Worm (Caenorhabditis elegans) whole organism, L4 larva: ENCODE results near the gene M60.4.

Source experiments
- F37D6.2 ChIP-seq: sonication (generic microtip); optimal IDR thresholded peaks from 2 replicates; lab custom pipeline; 2016; ENCODE audit warnings: mild to moderate bottlenecking, missing genetic modification characterization, missing compliant biosample characterization
- F44E2.7 ChIP-seq: fragments of 200-800 bp; sonication (Bioruptor generic); IDR thresholded peaks from 2 replicates; pipeline ENCODE4 v2.1.2; 2022; ENCODE audit warnings: missing genetic modification characterization, missing compliant biosample characterization
- Y48G9A.11 ChIP-seq: fragments of 200-800 bp; sonication (Bioruptor generic); IDR thresholded peaks from 2 replicates; pipeline ENCODE4 v1.3.6; 2022; ENCODE audit warnings: missing genetic modification reagents, missing genetic modification characterization, missing compliant biosample characterization
- Y75B8A.6 ChIP-seq: fragments of 200-800 bp; sonication (Bioruptor generic); IDR thresholded peaks from 2 replicates; pipeline ENCODE4 v1.3.6; 2022; ENCODE audit warnings: missing genetic modification reagents, missing genetic modification characterization, missing compliant biosample characterization
- ZK337.2 ChIP-seq: fragments of 200-800 bp; sonication (Bioruptor generic); IDR thresholded peaks from 2 replicates; pipeline ENCODE4 v1.3.6; 2022; ENCODE audit warnings: missing genetic modification reagents, missing genetic modification characterization, missing compliant biosample characterization
- ZK546.5 ChIP-seq, 2 experiments: sonication (generic microtip); optimal IDR thresholded peaks; 2 replicates each; lab custom pipeline; 2017; ENCODE audit warnings: missing biosample characterization in 2 of 2, missing genetic modification characterization in 2 of 2
- aha-1 ChIP-seq: fragments of 150-350 bp; peaks from one replicate; lab custom pipeline; 2014; ENCODE audit warnings: missing biosample characterization, missing genetic modification characterization
- aly-2 ChIP-seq: sonication (generic microtip); optimal IDR thresholded peaks from 2 replicates; lab custom pipeline; 2018; ENCODE audit warnings: missing biosample characterization, missing genetic modification characterization
- arid-1 ChIP-seq: fragments of 200-800 bp; sonication (Bioruptor generic); conservative IDR thresholded peaks from 2 replicates; pipeline ENCODE4 v1.3.6; 2022; ENCODE audit warnings: missing genetic modification reagents, missing genetic modification characterization, missing compliant biosample characterization
- ceh-20 ChIP-seq: fragments of 200-800 bp; sonication (Bioruptor generic); IDR thresholded peaks from 2 replicates; pipeline ENCODE4 v1.3.6; 2022; ENCODE audit warnings: missing genetic modification reagents, missing genetic modification characterization, missing compliant biosample characterization
- ceh-32 ChIP-seq: sonication (generic microtip); optimal IDR thresholded peaks from 2 replicates; lab custom pipeline; 2016; ENCODE audit warnings: mild to moderate bottlenecking, missing genetic modification characterization, missing compliant biosample characterization; ENCODE audit not compliant: poor library complexity
- ces-1 ChIP-seq: fragments of 150-350 bp; sonication (generic microtip); optimal IDR thresholded peaks from 4 replicates; lab custom pipeline; 2014; ENCODE audit warnings: missing biosample characterization, missing genetic modification reagents, missing genetic modification characterization
- ctbp-1 ChIP-seq: fragments of 200-800 bp; sonication (Bioruptor generic); IDR thresholded peaks from 2 replicates; pipeline ENCODE4 v1.3.6; 2022; ENCODE audit warnings: missing genetic modification reagents, missing genetic modification characterization, missing compliant biosample characterization
- dpl-1 ChIP-seq: fragments of 150-350 bp; optimal IDR thresholded peaks from 2 replicates; lab custom pipeline; 2014; ENCODE audit warnings: missing biosample characterization, missing genetic modification reagents, missing genetic modification characterization
- egl-27 ChIP-seq: sonication (generic microtip); optimal IDR thresholded peaks from 3 replicates; lab custom pipeline; 2017; ENCODE audit warnings: missing biosample characterization, missing genetic modification reagents, missing genetic modification characterization
- egl-43 ChIP-seq: fragments of 200-800 bp; sonication (Bioruptor generic); IDR thresholded peaks from 2 replicates; pipeline ENCODE4 v1.3.6; 2022; ENCODE audit warnings: missing genetic modification reagents, missing genetic modification characterization, missing compliant biosample characterization
- fkh-10 ChIP-seq: fragments of 150-350 bp; optimal IDR thresholded peaks from 2 replicates; lab custom pipeline; 2014; ENCODE audit warnings: missing biosample characterization, missing genetic modification reagents, missing genetic modification characterization
- hif-1 ChIP-seq, 2 experiments: sonication (generic microtip); optimal IDR thresholded peaks; 2 replicates each; lab custom pipeline; 2016 to 2017; ENCODE audit warnings: missing compliant biosample characterization in 2 of 2, missing genetic modification characterization in 2 of 2, missing genetic modification reagents in 2 of 2, missing genotype in 2 of 2, mild to moderate bottlenecking in 1 of 2
- hlh-11 ChIP-seq: fragments of 200-800 bp; sonication (Bioruptor generic); optimal IDR thresholded peaks from 2 replicates; lab custom pipeline; 2018; ENCODE audit warnings: mild to moderate bottlenecking, missing genetic modification characterization, missing compliant biosample characterization
- hlh-30 ChIP-seq: sonication (generic microtip); optimal IDR thresholded peaks from 2 replicates; lab custom pipeline; 2017; ENCODE audit warnings: antibody characterized with exemption, mild to moderate bottlenecking, missing genetic modification characterization, missing compliant biosample characterization; ENCODE audit not compliant: insufficient read depth
- hmg-1.1 ChIP-seq: fragments of 200-800 bp; sonication (Bioruptor generic); IDR thresholded peaks from 2 replicates; pipeline ENCODE4 v1.3.6; 2022; ENCODE audit warnings: missing genetic modification reagents, missing genetic modification characterization, missing compliant biosample characterization
- jun-1 ChIP-seq: fragments of 150-350 bp; optimal IDR thresholded peaks from 2 replicates; lab custom pipeline; 2014; ENCODE audit warnings: missing biosample characterization, missing genetic modification reagents, missing genetic modification characterization
- lin-13 ChIP-seq: fragments of 150-350 bp; optimal IDR thresholded peaks from 2 replicates; lab custom pipeline; 2014; ENCODE audit warnings: missing biosample characterization, missing genetic modification reagents, missing genetic modification characterization
- lin-29 ChIP-seq: fragments of 200-800 bp; sonication (Bioruptor generic); IDR thresholded peaks from 2 replicates; pipeline ENCODE4 v1.3.6; 2022; ENCODE audit warnings: missing genetic modification reagents, missing genetic modification characterization, missing compliant biosample characterization
- lin-38 ChIP-seq: fragments of 200-800 bp; sonication (Bioruptor generic); IDR thresholded peaks from 2 replicates; pipeline ENCODE4 v1.3.6; 2022; ENCODE audit warnings: missing genetic modification reagents, missing genetic modification characterization, missing compliant biosample characterization
- lin-39 ChIP-seq: fragments of 150-350 bp; optimal IDR thresholded peaks from 2 replicates; lab custom pipeline; 2014; ENCODE audit warnings: missing biosample characterization, missing genetic modification reagents, missing genetic modification characterization
- lsy-2 ChIP-seq, 2 experiments: fragments of 150-350 bp in 1 of 2; sonication (generic microtip) in 1 of 2; optimal IDR thresholded peaks; 2 replicates each; lab custom pipeline; 2014 to 2017; ENCODE audit warnings: missing biosample characterization in 2 of 2, missing genetic modification characterization in 2 of 2
- mdl-1 ChIP-seq, 2 experiments: fragments of 150-350 bp in 1 of 2; sonication (generic microtip) in 1 of 2; optimal IDR thresholded peaks; 2 replicates each; lab custom pipeline; 2014 to 2017; ENCODE audit warnings: missing biosample characterization in 2 of 2, missing genetic modification characterization in 2 of 2
- mdt-29 ChIP-seq: fragments of 200-800 bp; sonication (Bioruptor generic); IDR thresholded peaks from 2 replicates; pipeline ENCODE4 v1.3.6; 2022; ENCODE audit warnings: missing genetic modification reagents, missing genetic modification characterization, missing compliant biosample characterization
- mep-1 ChIP-seq: fragments of 150-350 bp; sonication (generic microtip); optimal IDR thresholded peaks from 3 replicates; lab custom pipeline; 2014; ENCODE audit warnings: missing biosample characterization, missing genetic modification characterization
- mes-2 ChIP-seq: sonication (generic microtip); optimal IDR thresholded peaks from 2 replicates; lab custom pipeline; 2016; ENCODE audit warnings: missing genotype, mild to moderate bottlenecking, missing genetic modification characterization, missing compliant biosample characterization; ENCODE audit not compliant: poor library complexity, severe bottlenecking
- mxl-2 ChIP-seq: fragments of 200-800 bp; sonication (Bioruptor generic); conservative IDR thresholded peaks from 2 replicates; pipeline ENCODE4 v1.3.6; 2022; ENCODE audit warnings: missing genetic modification reagents, missing genetic modification characterization, missing compliant biosample characterization
- nhr-10 ChIP-seq: fragments of 150-350 bp; optimal IDR thresholded peaks from 2 replicates; lab custom pipeline; 2014; ENCODE audit warnings: missing biosample characterization, missing genetic modification characterization
- nhr-102 ChIP-seq: sonication (generic microtip); optimal IDR thresholded peaks from 2 replicates; lab custom pipeline; 2016; ENCODE audit warnings: mild to moderate bottlenecking, missing genetic modification characterization, moderate library complexity, missing compliant biosample characterization
- nhr-11 ChIP-seq: fragments of 150-350 bp; optimal IDR thresholded peaks from 2 replicates; lab custom pipeline; 2014; ENCODE audit warnings: missing biosample characterization, missing genetic modification characterization
- nhr-25 ChIP-seq: sonication (generic microtip); optimal IDR thresholded peaks from 2 replicates; lab custom pipeline; 2017; ENCODE audit warnings: missing genetic modification characterization, mild to moderate bottlenecking, missing compliant biosample characterization, antibody characterized with exemption, moderate library complexity, borderline replicate concordance; ENCODE audit not compliant: insufficient read depth
- nhr-41 ChIP-seq: fragments of 200-800 bp; sonication (Bioruptor generic); IDR thresholded peaks from 2 replicates; pipeline ENCODE4 v1.3.6; 2022; ENCODE audit warnings: missing genetic modification reagents, missing genetic modification characterization, missing compliant biosample characterization
- nhr-6 ChIP-seq: fragments of 150-350 bp; optimal IDR thresholded peaks from 2 replicates; lab custom pipeline; 2014; ENCODE audit warnings: missing biosample characterization, missing genetic modification characterization
- nhr-76 ChIP-seq: fragments of 150-350 bp; optimal IDR thresholded peaks from 2 replicates; lab custom pipeline; 2014; ENCODE audit warnings: missing biosample characterization, missing genetic modification characterization
- nhr-77 ChIP-seq: fragments of 150-350 bp; optimal IDR thresholded peaks from 2 replicates; lab custom pipeline; 2014; ENCODE audit warnings: missing biosample characterization, missing genetic modification characterization
- php-3 ChIP-seq: fragments of 200-800 bp; sonication (Bioruptor generic); IDR thresholded peaks from 2 replicates; pipeline ENCODE4 v1.3.6; 2022; ENCODE audit warnings: missing genetic modification reagents, missing genetic modification characterization, missing compliant biosample characterization
- rbr-2 ChIP-seq: sonication (generic microtip); optimal IDR thresholded peaks from 2 replicates; lab custom pipeline; 2016; ENCODE audit warnings: missing genotype, missing genetic modification characterization, missing compliant biosample characterization
- spr-3 ChIP-seq: fragments of 200-800 bp; sonication (Bioruptor generic); optimal IDR thresholded peaks from 2 replicates; lab custom pipeline; 2018; ENCODE audit warnings: mild to moderate bottlenecking, missing genetic modification characterization, missing compliant biosample characterization
- tra-1 ChIP-seq: fragments of 200-800 bp; sonication (Bioruptor generic); IDR thresholded peaks from 2 replicates; pipeline ENCODE4 v1.3.6; 2022; ENCODE audit warnings: missing genetic modification reagents, missing genetic modification characterization, missing compliant biosample characterization
- zfp-2 ChIP-seq: sonication (generic microtip); optimal IDR thresholded peaks from 2 replicates; lab custom pipeline; 2016; ENCODE audit warnings: mild to moderate bottlenecking, missing genetic modification characterization, missing compliant biosample characterization
- zip-11 ChIP-seq: fragments of 200-800 bp; sonication (Bioruptor generic); IDR thresholded peaks from 2 replicates; pipeline ENCODE4 v1.3.6; 2022; ENCODE audit warnings: missing genetic modification characterization, missing compliant biosample characterization

The M60.4 gene

ce11 chrX:8205919-8206318, 30.2 kb downstream of the M60.4 start:
- no peak for TF ChIP-seq ZK546.5 (tag; optimal IDR thresholded peaks at IDR 0.05; lab: Kevin White, UChicago)
- TF ChIP-seq mes-2, result peak; percentile 1
- peak; percentile 74 for TF ChIP-seq hmg-1.1 (GFP tag; lab: Robert Waterston, UW)
- no peak for TF ChIP-seq nhr-102 (tag; lab: Kevin White, UChicago)
- TF ChIP-seq F37D6.2 (tag; lab: Kevin White, UChicago), result peak; percentile 24
- no peak for TF ChIP-seq zip-11 (GFP tag; lab: Robert Waterston, UW)
- no peak for TF ChIP-seq egl-43 (GFP tag; lab: Robert Waterston, UW)
- no peak for TF ChIP-seq mxl-2 (GFP tag; lab: Robert Waterston, UW)
- TF ChIP-seq lin-29 (GFP tag; lab: Robert Waterston, UW), result no peak
- no peak for TF ChIP-seq Y75B8A.6 (GFP tag; lab: Robert Waterston, UW)
- TF ChIP-seq hlh-11 (tag; lab: Kevin White, UChicago), result peak; percentile 30
- TF ChIP-seq mdt-29, result no peak
- peak; percentile 68; the same call in 1 of the 2 replicates for TF ChIP-seq ctbp-1 (GFP tag; lab: Robert Waterston, UW)
- no peak for TF ChIP-seq Y48G9A.11 (GFP tag; lab: Robert Waterston, UW)
- TF ChIP-seq nhr-41 (GFP tag; lab: Robert Waterston, UW), result no peak
- TF ChIP-seq dpl-1 (GFP tag; lab: Kevin White, UChicago), result no peak
- TF ChIP-seq php-3 (GFP tag; lab: Robert Waterston, UW), result no peak
- TF ChIP-seq nhr-10 (tag; lab: Kevin White, UChicago), result no peak
- peak; percentile 60 for TF ChIP-seq fkh-10
- no peak for TF ChIP-seq nhr-25 (tag; lab: Kevin White, UChicago)
- TF ChIP-seq aha-1 (tag; lab: Kevin White, UChicago), result peak; percentile 12
- no peak for TF ChIP-seq nhr-77 (tag; lab: Kevin White, UChicago)
- no peak for TF ChIP-seq spr-3 (GFP tag; lab: Kevin White, UChicago)
- peak; percentile 60 for TF ChIP-seq mep-1 (tag; lab: Kevin White, UChicago)
- TF ChIP-seq lin-13, result no peak
- peak; percentile 85 for TF ChIP-seq hlh-30
- peak in 1 of 2 experiments; percentile 74 for TF ChIP-seq mdl-1 (tag; optimal IDR thresholded peaks at IDR 0.05; lab: Kevin White, UChicago)
- no peak for TF ChIP-seq aly-2 (tag; lab: Kevin White, UChicago)
- TF ChIP-seq ceh-20 (GFP tag; lab: Robert Waterston, UW), result no peak
- TF ChIP-seq lsy-2 (tag; optimal IDR thresholded peaks at IDR 0.05; lab: Kevin White, UChicago), result peak in 1 of 2 experiments; percentile 70
- TF ChIP-seq lin-38, result no peak
- peak; percentile 55 for TF ChIP-seq rbr-2 (tag; lab: Kevin White, UChicago)
- no peak for TF ChIP-seq jun-1 (tag; lab: Kevin White, UChicago)
- no peak for TF ChIP-seq ZK337.2 (GFP tag; lab: Robert Waterston, UW)
- TF ChIP-seq nhr-11 (tag; lab: Kevin White, UChicago), result peak; percentile 39
- peak in 1 of 2 experiments; percentile 31 for TF ChIP-seq hif-1 (tag; optimal IDR thresholded peaks at IDR 0.05; lab: Kevin White, UChicago)
- TF ChIP-seq arid-1, result no peak
- TF ChIP-seq lin-39 (tag; lab: Kevin White, UChicago), result no peak
- TF ChIP-seq tra-1 (GFP tag; lab: Robert Waterston, UW), result no peak
- TF ChIP-seq nhr-6 (tag; lab: Kevin White, UChicago), result no peak

- no peak for TF ChIP-seq egl-27
- no peak for TF ChIP-seq zfp-2 (tag; lab: Kevin White, UChicago)
- TF ChIP-seq ceh-32 (tag; lab: Kevin White, UChicago), result no peak
- TF ChIP-seq hlh-11 (tag; lab: Kevin White, UChicago), result no peak
- TF ChIP-seq ceh-20 (GFP tag; lab: Robert Waterston, UW), result no peak
- no peak for TF ChIP-seq nhr-6 (tag; lab: Kevin White, UChicago)
- no peak for TF ChIP-seq F44E2.7
- TF ChIP-seq php-3 (GFP tag; lab: Robert Waterston, UW), result no peak
- TF ChIP-seq nhr-76 (tag; lab: Kevin White, UChicago), result no peak
- TF ChIP-seq ces-1, result no peak
Observed at ce11 chrX:8204475-8204874, 31.6 kb downstream of the M60.4 start.
